Fruit fly (Drosophila melanogaster): ENCODE results near the gene CG14223.

The CG14223 gene

DNA sequence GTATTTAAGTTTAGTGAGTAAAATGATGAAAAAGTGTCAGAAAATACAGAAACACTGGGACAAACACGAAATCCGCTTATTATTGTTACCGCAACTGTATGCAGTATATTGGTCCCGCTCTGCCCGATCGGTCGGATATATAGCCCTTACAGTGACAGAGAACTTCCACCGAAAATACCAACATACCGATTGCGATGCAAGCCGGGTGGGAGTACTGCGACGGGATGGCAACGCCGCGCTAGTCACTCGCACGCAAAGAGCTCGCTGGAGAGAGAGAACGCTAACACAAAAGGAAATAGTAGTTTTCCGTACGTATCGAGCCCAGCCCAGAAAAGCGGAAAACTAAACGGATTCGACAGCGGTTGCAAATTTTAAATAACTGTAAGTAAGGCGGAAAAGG lies 33.1 kb upstream of the CG14223 start, which contains the start of gene Cdc42 (continued):
- no peak for TF ChIP-seq da (GFP tag; optimal IDR thresholded peaks at IDR 0.05)
- no peak for TF ChIP-seq phol (tag; optimal IDR thresholded peaks at IDR 0.05)
- TF ChIP-seq bowl (GFP tag; IDR thresholded peaks at IDR 0.05) = no peak
- no peak for TF ChIP-seq CG10979 (tag; optimal IDR thresholded peaks at IDR 0.05)
- no peak for TF ChIP-seq CG14965 (GFP tag; optimal IDR thresholded peaks at IDR 0.05; ENCODE audit: borderline replicate concordance)
- no peak for TF ChIP-seq az2 (GFP tag; optimal IDR thresholded peaks at IDR 0.05)

DNA sequence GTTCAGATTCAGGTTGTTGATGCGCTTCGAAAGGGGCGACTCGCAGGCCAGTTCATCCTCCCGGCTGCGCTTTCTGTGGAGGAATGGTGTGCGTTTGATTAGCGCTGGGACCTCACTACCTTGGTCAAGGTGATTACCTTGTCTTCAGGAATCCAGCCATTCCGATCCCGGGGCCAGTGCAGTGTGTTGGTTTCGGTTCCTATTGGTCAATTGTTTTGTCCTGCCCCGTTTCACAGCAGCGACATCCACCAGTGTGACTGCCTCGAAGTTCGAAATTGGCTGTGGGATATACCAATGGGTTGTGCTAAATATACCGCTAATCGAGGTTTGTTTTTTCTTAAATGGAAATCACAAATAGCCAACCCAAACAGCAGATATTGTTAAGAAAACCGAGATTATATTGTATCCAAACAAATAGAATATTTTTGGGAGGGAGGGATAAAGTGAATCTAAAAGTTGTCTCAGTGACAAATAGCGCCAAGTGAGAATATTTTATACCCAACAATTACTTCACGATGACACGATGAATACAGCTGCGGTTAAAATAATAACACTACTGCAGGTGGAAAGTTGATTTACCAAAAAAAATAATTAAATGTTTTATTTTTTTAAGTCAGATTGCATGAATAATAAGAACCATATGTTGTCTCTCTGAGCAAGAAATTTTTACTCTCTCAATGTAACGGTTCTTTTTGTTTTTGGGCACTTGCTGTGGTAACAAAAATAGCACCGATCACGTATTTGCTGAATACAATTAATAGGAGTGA lies 31.2 kb upstream of the CG14223 start, which contains the start of gene CG14229:
CG14229 (minus strand) TSS at position 459 of the 767 bp plus-strand sequence.
- no peak for TF ChIP-seq CG2129 (GFP tag; IDR thresholded peaks at IDR 0.05; ENCODE audit: partially characterized antibody)
- TF ChIP-seq CG14710 (tag; optimal IDR thresholded peaks at IDR 0.05) = peak; percentile 23
- peak; percentile 10 for TF ChIP-seq Sox102F (GFP tag; optimal IDR thresholded peaks at IDR 0.05)
- TF ChIP-seq insv (GFP tag; optimal IDR thresholded peaks at IDR 0.05) = no peak
- no peak for TF ChIP-seq tup (GFP tag; optimal IDR thresholded peaks at IDR 0.05)
- TF ChIP-seq trem (tag; optimal IDR thresholded peaks at IDR 0.05) = no peak
- no peak for TF ChIP-seq Hr39 (optimal IDR thresholded peaks at IDR 0.05)
- TF ChIP-seq CG1832 (GFP tag; optimal IDR thresholded peaks at IDR 0.05) = no peak
- no peak for TF ChIP-seq fu2 (GFP tag; optimal IDR thresholded peaks at IDR 0.05)
- TF ChIP-seq YL-1 (GFP tag; optimal IDR thresholded peaks at IDR 0.05) = no peak
- TF ChIP-seq CG30403 (GFP tag; optimal IDR thresholded peaks at IDR 0.05) = peak; percentile 23
- no peak for TF ChIP-seq Hey (tag; optimal IDR thresholded peaks at IDR 0.05)
- no peak for TF ChIP-seq CG32767 (GFP tag; IDR thresholded peaks at IDR 0.05)
- no peak for TF ChIP-seq Hand (GFP tag; optimal IDR thresholded peaks at IDR 0.05)
- no peak for TF ChIP-seq her (GFP tag; optimal IDR thresholded peaks at IDR 0.05)
- peak; percentile 40; the same call in 1 of the 2 replicates for TF ChIP-seq CG4730 (GFP tag; IDR thresholded peaks at IDR 0.05)
- TF ChIP-seq Hr3 (GFP tag; optimal IDR thresholded peaks at IDR 0.05) = no peak
- peak; percentile 15; the same call in 1 of the 3 replicates for TF ChIP-seq zfh1 (GFP tag; IDR thresholded peaks at IDR 0.05)
- TF ChIP-seq CG4424 (GFP tag; optimal IDR thresholded peaks at IDR 0.05) = no peak
- no peak for TF ChIP-seq CG2199 (GFP tag; IDR thresholded peaks at IDR 0.05)
- TF ChIP-seq CG12104 (GFP tag; optimal IDR thresholded peaks at IDR 0.05) = no peak
- TF ChIP-seq h (optimal IDR thresholded peaks at IDR 0.05) = no peak
- no peak for TF ChIP-seq CG12155 (GFP tag; optimal IDR thresholded peaks at IDR 0.05)
- TF ChIP-seq CG14860 (GFP tag; IDR thresholded peaks at IDR 0.05; ENCODE audit: partially characterized antibody) = no peak
- peak; percentile 33; the same call in 1 of the 3 replicates for TF ChIP-seq tgo (GFP tag; IDR thresholded peaks at IDR 0.05)
- peak; percentile 5 for TF ChIP-seq Dp (GFP tag; optimal IDR thresholded peaks at IDR 0.05)
- TF ChIP-seq H2.0 (GFP tag; IDR thresholded peaks at IDR 0.05) = no peak
- no peak for TF ChIP-seq HLH3B (GFP tag; IDR thresholded peaks at IDR 0.05)
- no peak for TF ChIP-seq eve (GFP tag; optimal IDR thresholded peaks at IDR 0.05)
- no peak for TF ChIP-seq sima (GFP tag; optimal IDR thresholded peaks at IDR 0.05)
- TF ChIP-seq bsh (GFP tag; optimal IDR thresholded peaks at IDR 0.05) = peak in 1 of 2 experiments; percentile 11
- no peak for TF ChIP-seq gsb (GFP tag; IDR thresholded peaks at IDR 0.05)
- TF ChIP-seq Adf1 (GFP tag; IDR thresholded peaks at IDR 0.05) = no peak
- TF ChIP-seq ind (GFP tag; optimal IDR thresholded peaks at IDR 0.05) = peak; percentile 26
- TF ChIP-seq gt (GFP tag; IDR thresholded peaks at IDR 0.05) = no peak
- TF ChIP-seq Sox100B (GFP tag; optimal IDR thresholded peaks at IDR 0.05) = no peak
- no peak for TF ChIP-seq Hmr (GFP tag; optimal IDR thresholded peaks at IDR 0.05)
- TF ChIP-seq Sry-δ (GFP tag; optimal IDR thresholded peaks at IDR 0.05) = peak; percentile 3
- no peak for TF ChIP-seq CG12659 (GFP tag; optimal IDR thresholded peaks at IDR 0.05)
- no peak for TF ChIP-seq yki (optimal IDR thresholded peaks at IDR 0.05)
- TF ChIP-seq cato (GFP tag; optimal IDR thresholded peaks at IDR 0.05; ENCODE audit: borderline replicate concordance) = no peak
- peak; percentile 42 for TF ChIP-seq CG10366 (GFP tag; IDR thresholded peaks at IDR 0.05)
- TF ChIP-seq CG2120 (GFP tag; optimal IDR thresholded peaks at IDR 0.05) = peak; percentile 30
- no peak for TF ChIP-seq NC2α (GFP tag; optimal IDR thresholded peaks at IDR 0.05)

All from whole organism, embryonic.